Fruit fly (Drosophila melanogaster) whole organism, embryonic: ENCODE results near the gene Arp3.

ENCODE experiments used
- B-H2 ChIP-seq: fragments of 200-800 bp; sonication (Bioruptor generic); optimal IDR thresholded peaks from 2 replicates; lab custom pipeline; 2018; ENCODE audit warnings: missing biosample characterization, mild to moderate bottlenecking, missing genetic modification characterization
- Blimp-1 ChIP-seq: fragments of 200-800 bp; sonication (Bioruptor generic); optimal IDR thresholded peaks from 3 replicates; lab custom pipeline; 2018; ENCODE audit warnings: missing biosample characterization, missing genetic modification characterization, mild to moderate bottlenecking, moderate library complexity, missing genetic modification reagents
- CG10565 ChIP-seq: fragments of 200-800 bp; sonication (Bioruptor generic); optimal IDR thresholded peaks from 3 replicates; lab custom pipeline; 2016; ENCODE audit warnings: missing biosample characterization, mild to moderate bottlenecking, missing genetic modification characterization
- CG10959 ChIP-seq: fragments of 200-800 bp; sonication (Bioruptor generic); IDR thresholded peaks from 2 replicates; pipeline ENCODE4 v1.3.6; 2022; ENCODE audit warnings: missing biosample characterization, missing genetic modification characterization
- CG11085 ChIP-seq: fragments of 200-800 bp; sonication (Bioruptor generic); IDR thresholded peaks from 2 replicates; pipeline ENCODE4 v1.3.6; 2022; ENCODE audit warnings: missing biosample characterization, missing genetic modification characterization
- CG11723 ChIP-seq: fragments of 200-800 bp; sonication (Bioruptor generic); optimal IDR thresholded peaks from 2 replicates; lab custom pipeline; 2017; ENCODE audit warnings: missing biosample characterization, mild to moderate bottlenecking, missing genetic modification characterization
- CG12219 ChIP-seq: fragments of 200-800 bp; sonication (Bioruptor generic); optimal IDR thresholded peaks from 3 replicates; lab custom pipeline; 2018; ENCODE audit warnings: missing biosample characterization, mild to moderate bottlenecking, missing genetic modification characterization
- CG13894 ChIP-seq: fragments of 200-800 bp; sonication (Bioruptor generic); optimal IDR thresholded peaks from 3 replicates; lab custom pipeline; 2018; ENCODE audit warnings: missing biosample characterization, mild to moderate bottlenecking, missing genetic modification characterization, moderate library complexity
- CG17361 ChIP-seq: fragments of 200-800 bp; sonication (Bioruptor generic); IDR thresholded peaks from 3 replicates; pipeline ENCODE4 v1.3.6; 2022; ENCODE audit warnings: missing biosample characterization, missing genetic modification characterization
- CG17912 ChIP-seq: fragments of 200-800 bp; sonication (Bioruptor generic); optimal IDR thresholded peaks from 2 replicates; lab custom pipeline; 2018; ENCODE audit warnings: missing biosample characterization, mild to moderate bottlenecking, missing genetic modification characterization
- CG18476 ChIP-seq: fragments of 200-800 bp; sonication (Bioruptor generic); optimal IDR thresholded peaks from 2 replicates; lab custom pipeline; 2016; ENCODE audit warnings: missing biosample characterization, mild to moderate bottlenecking, missing genetic modification characterization
- CG2678 ChIP-seq: fragments of 200-800 bp; sonication (Bioruptor generic); optimal IDR thresholded peaks from 3 replicates; lab custom pipeline; 2019; ENCODE audit warnings: missing biosample characterization, mild to moderate bottlenecking, missing genetic modification characterization, moderate library complexity
- CG31365 ChIP-seq: fragments of 200-800 bp; sonication (Bioruptor generic); optimal IDR thresholded peaks from 2 replicates; lab custom pipeline; 2018; ENCODE audit warnings: missing biosample characterization, mild to moderate bottlenecking, missing genetic modification characterization
- CG32767 ChIP-seq: fragments of 200-800 bp; sonication (Bioruptor generic); IDR thresholded peaks from 2 replicates; pipeline ENCODE4 v1.3.6; 2022; ENCODE audit warnings: missing biosample characterization, missing genetic modification characterization
- CG33557 ChIP-seq: fragments of 200-800 bp; sonication (Bioruptor generic); optimal IDR thresholded peaks from 2 replicates; lab custom pipeline; 2019; ENCODE audit warnings: missing biosample characterization, mild to moderate bottlenecking, missing genetic modification characterization, moderate library complexity
- CG3847 ChIP-seq: fragments of 200-800 bp; sonication (Bioruptor generic); IDR thresholded peaks from 2 replicates; pipeline ENCODE4 v1.3.6; 2022; ENCODE audit warnings: missing biosample characterization, missing genetic modification characterization
- CG4328 ChIP-seq: fragments of 200-800 bp; sonication (Bioruptor generic); optimal IDR thresholded peaks from 3 replicates; lab custom pipeline; 2017; ENCODE audit warnings: missing biosample characterization, missing genetic modification reagents, missing genetic modification characterization
- CG6254 ChIP-seq: fragments of 200-800 bp; sonication (Bioruptor generic); optimal IDR thresholded peaks from 3 replicates; lab custom pipeline; 2017; ENCODE audit warnings: mild to moderate bottlenecking, missing biosample characterization, missing genetic modification reagents, missing genetic modification characterization
- CG6689 ChIP-seq: fragments of 200-800 bp; sonication (Bioruptor generic); IDR thresholded peaks from 2 replicates; pipeline ENCODE4 v1.3.6; 2022; ENCODE audit warnings: missing biosample characterization, missing genetic modification characterization
- CG6813 ChIP-seq: fragments of 200-800 bp; sonication (Bioruptor generic); optimal IDR thresholded peaks from 2 replicates; lab custom pipeline; 2017; ENCODE audit warnings: missing biosample characterization, missing genetic modification characterization, mild to moderate bottlenecking, moderate library complexity, missing genetic modification reagents
- CG7987 ChIP-seq: fragments of 200-800 bp; sonication (Bioruptor generic); optimal IDR thresholded peaks from 2 replicates; lab custom pipeline; 2018; ENCODE audit warnings: missing biosample characterization, mild to moderate bottlenecking, missing genetic modification characterization, moderate library complexity
- CrebB ChIP-seq: fragments of 200-800 bp; sonication (Bioruptor generic); optimal IDR thresholded peaks from 3 replicates; lab custom pipeline; 2018; ENCODE audit warnings: missing biosample characterization, mild to moderate bottlenecking, missing genetic modification characterization
- Doc3 ChIP-seq: fragments of 200-800 bp; sonication (Bioruptor generic); IDR thresholded peaks from 3 replicates; pipeline ENCODE4 v1.3.6; 2022; ENCODE audit warnings: missing biosample characterization, missing genetic modification characterization; ENCODE audit not compliant: partially characterized antibody
- HLH54F ChIP-seq: fragments of 200-800 bp; sonication (Bioruptor generic); optimal IDR thresholded peaks from 3 replicates; lab custom pipeline; 2016; ENCODE audit warnings: missing biosample characterization, missing genetic modification characterization
- Hr39 ChIP-seq: fragments of >200 bp; optimal IDR thresholded peaks from 2 replicates; lab custom pipeline; 2017
- Hr51 ChIP-seq, 2 experiments: fragments of 200-800 bp; sonication (Bioruptor generic); optimal IDR thresholded peaks; 2 replicates in 1 of 2; 3 replicates in 1 of 2; lab custom pipeline; 2016 to 2018; ENCODE audit warnings: missing biosample characterization in 2 of 2, missing genetic modification characterization in 2 of 2, mild to moderate bottlenecking in 1 of 2, moderate library complexity in 1 of 2
- Hsf ChIP-seq: fragments of 200-800 bp; sonication (Bioruptor generic); optimal IDR thresholded peaks from 3 replicates; lab custom pipeline; 2016; ENCODE audit warnings: missing biosample characterization, missing genetic modification characterization
- NC2α ChIP-seq: fragments of 200-800 bp; sonication (Bioruptor generic); optimal IDR thresholded peaks from 2 replicates; lab custom pipeline; 2016; ENCODE audit warnings: missing biosample characterization, missing genetic modification characterization
- Neu2 ChIP-seq: fragments of 200-800 bp; sonication (Bioruptor generic); optimal IDR thresholded peaks from 3 replicates; lab custom pipeline; 2016; ENCODE audit warnings: missing biosample characterization, missing genetic modification characterization, borderline replicate concordance
- Side ChIP-seq: fragments of 200-800 bp; sonication (Bioruptor generic); optimal IDR thresholded peaks from 2 replicates; lab custom pipeline; 2016; ENCODE audit warnings: missing biosample characterization, missing genetic modification characterization
- Stat92E ChIP-seq, 3 experiments: fragments of >200 bp in 2 of 3; fragments of 200-800 bp in 1 of 3; sonication (Bioruptor generic) in 1 of 3; optimal IDR thresholded peaks; 2 replicates each; lab custom pipeline; 2017 to 2019; ENCODE audit warnings: missing biosample characterization in 3 of 3, missing genetic modification characterization in 3 of 3, mild to moderate bottlenecking in 1 of 3, moderate library complexity in 1 of 3
- Xbp1 ChIP-seq: fragments of 200-800 bp; sonication (Bioruptor generic); optimal IDR thresholded peaks from 3 replicates; lab custom pipeline; 2016; ENCODE audit warnings: missing biosample characterization, mild to moderate bottlenecking, missing genetic modification characterization
- br ChIP-seq: fragments of >200 bp; optimal IDR thresholded peaks from 2 replicates; lab custom pipeline; 2017
- cad ChIP-seq: fragments of >200 bp; optimal IDR thresholded peaks from 2 replicates; lab custom pipeline; 2017; ENCODE audit warnings: missing biosample characterization, missing genetic modification characterization
- caup ChIP-seq: fragments of 200-800 bp; sonication (Bioruptor generic); optimal IDR thresholded peaks from 3 replicates; lab custom pipeline; 2017; ENCODE audit warnings: missing biosample characterization, mild to moderate bottlenecking, missing genetic modification characterization, moderate library complexity; ENCODE audit not compliant: severe bottlenecking
- chn ChIP-seq: fragments of 200-800 bp; sonication (Bioruptor generic); optimal IDR thresholded peaks from 2 replicates; lab custom pipeline; 2016; ENCODE audit warnings: missing biosample characterization, missing genetic modification characterization
- emc ChIP-seq: fragments of 200-800 bp; sonication (Bioruptor generic); optimal IDR thresholded peaks from 2 replicates; lab custom pipeline; 2016; ENCODE audit warnings: missing biosample characterization, missing genetic modification characterization
- eve ChIP-seq, 2 experiments: fragments of >200 bp; optimal IDR thresholded peaks; 2 replicates each; lab custom pipeline; 2017; ENCODE audit warnings: missing biosample characterization in 2 of 2, missing genetic modification characterization in 2 of 2
- fd102C ChIP-seq: fragments of 200-800 bp; sonication (Bioruptor generic); optimal IDR thresholded peaks from 2 replicates; lab custom pipeline; 2018; ENCODE audit warnings: missing biosample characterization, mild to moderate bottlenecking, missing genetic modification characterization, moderate library complexity
- hkb ChIP-seq, 2 experiments: fragments of 200-800 bp in 1 of 2; fragments of >200 bp in 1 of 2; sonication (Bioruptor generic) in 1 of 2; IDR thresholded peaks in 1 of 2; optimal IDR thresholded peaks in 1 of 2; 2 replicates each; pipeline versions ENCODE4 v1.3.6 to Lab custom; 2017 to 2022; ENCODE audit warnings: missing biosample characterization in 1 of 2, missing genetic modification characterization in 1 of 2
- knrl ChIP-seq: fragments of 200-800 bp; sonication (Bioruptor generic); IDR thresholded peaks from 3 replicates; pipeline ENCODE4 v1.3.6; 2022; ENCODE audit warnings: missing biosample characterization, missing genetic modification characterization; ENCODE audit not compliant: partially characterized antibody
- odd ChIP-seq: fragments of 200-800 bp; sonication (Bioruptor generic); optimal IDR thresholded peaks from 2 replicates; lab custom pipeline; 2017; ENCODE audit warnings: missing biosample characterization, mild to moderate bottlenecking, missing genetic modification characterization
- org-1 ChIP-seq: fragments of 200-800 bp; sonication (Bioruptor generic); optimal IDR thresholded peaks from 2 replicates; lab custom pipeline; 2017; ENCODE audit warnings: missing biosample characterization, missing genetic modification characterization
- psq ChIP-seq: fragments of 200-800 bp; sonication (Bioruptor generic); optimal IDR thresholded peaks from 2 replicates; lab custom pipeline; 2017; ENCODE audit warnings: missing biosample characterization, missing genetic modification characterization
- pzg ChIP-seq: fragments of 200-800 bp; sonication (Bioruptor generic); optimal IDR thresholded peaks from 3 replicates; lab custom pipeline; 2018; ENCODE audit warnings: missing biosample characterization, mild to moderate bottlenecking, missing genetic modification characterization, moderate library complexity
- ro ChIP-seq: fragments of 200-800 bp; sonication (Bioruptor generic); IDR thresholded peaks from 2 replicates; pipeline ENCODE4 v1.3.6; 2022; ENCODE audit warnings: missing biosample characterization, missing genetic modification characterization
- sens-2 ChIP-seq: fragments of 200-800 bp; sonication (Bioruptor generic); IDR thresholded peaks from 2 replicates; pipeline ENCODE4 v1.3.6; 2022; ENCODE audit warnings: missing biosample characterization, missing genetic modification characterization
- seq ChIP-seq: fragments of 200-800 bp; sonication (Bioruptor generic); IDR thresholded peaks from 2 replicates; pipeline ENCODE4 v1.3.6; 2022; ENCODE audit warnings: missing biosample characterization, missing genetic modification characterization
- slp2 ChIP-seq: fragments of 200-800 bp; sonication (Bioruptor generic); optimal IDR thresholded peaks from 2 replicates; lab custom pipeline; 2016; ENCODE audit warnings: missing biosample characterization, missing genetic modification characterization
- trem ChIP-seq: fragments of 200-800 bp; optimal IDR thresholded peaks from 3 replicates; lab custom pipeline; 2019; ENCODE audit warnings: missing biosample characterization, mild to moderate bottlenecking, missing genetic modification characterization, moderate library complexity

Gene Arp3

dm6 chr3L:8091650-8092068 is 24.0 kb downstream of the Arp3 start, which contains the start of gene CG7565 (continued):
- TF ChIP-seq cad (GFP tag; lab: Kevin White, UChicago) (no peak), br (lab: Kevin White, UChicago) (no peak), odd (GFP tag; lab: Kevin White, UChicago) (peak; percentile 52), chn (peak; percentile 16), knrl (GFP tag; lab: Robert Waterston, UW) (0 out of 3 replicates have a peak, but pooled peaks have one; percentile 23), ro (GFP tag; lab: Robert Waterston, UW) (no peak), Stat92E (GFP tag; optimal IDR thresholded peaks at IDR 0.05; lab: Kevin White, UChicago) (no peak), B-H2 (GFP tag; lab: Kevin White, UChicago) (peak; percentile 84), Hr51 (GFP tag; optimal IDR thresholded peaks at IDR 0.05; lab: Kevin White, UChicago) (peak; percentile 41 to 42), slp2 (GFP tag; lab: Kevin White, UChicago) (no peak), CG17912 (GFP tag; lab: Kevin White, UChicago) (peak; percentile 67), NC2α (GFP tag; lab: Kevin White, UChicago) (no peak), HLH54F (GFP tag; lab: Kevin White, UChicago) (peak; percentile 55), Doc3 (peak; percentile 60; the same call in 1 of the 3 replicates), emc (GFP tag; lab: Kevin White, UChicago) (no peak), CG7987 (GFP tag; lab: Kevin White, UChicago) (peak; percentile 63), CG12219 (GFP tag; lab: Kevin White, UChicago) (no peak), caup (GFP tag; lab: Kevin White, UChicago) (peak; percentile 82), CrebB (tag; lab: Kevin White, UChicago) (peak; percentile 58), CG13894 (peak; percentile 30), CG18476 (GFP tag; lab: Kevin White, UChicago) (peak; percentile 3), pzg (GFP tag; lab: Kevin White, UChicago) (peak; percentile 81), hkb (optimal IDR thresholded peaks at IDR 0.05; lab: Kevin White, UChicago) (no peak), hkb (GFP tag; IDR thresholded peaks at IDR 0.05; lab: Robert Waterston, UW) (peak; percentile 30; the same call in 1 of the 2 replicates), org-1 (peak; percentile 26), CG10959 (GFP tag; lab: Robert Waterston, UW) (no peak), fd102C (GFP tag; lab: Kevin White, UChicago) (no peak), CG4328 (GFP tag; lab: Kevin White, UChicago) (peak; percentile 40), Hr39 (lab: Kevin White, UChicago) (no peak), CG10565 (GFP tag; lab: Kevin White, UChicago) (no peak), psq (GFP tag; lab: Kevin White, UChicago) (no peak), trem (tag; lab: Kevin White, UChicago) (peak; percentile 20), CG2678 (tag; lab: Kevin White, UChicago) (peak; percentile 41), sens-2 (GFP tag; lab: Robert Waterston, UW) (no peak), CG31365 (peak; percentile 33), Neu2 (no peak), eve (GFP tag; optimal IDR thresholded peaks at IDR 0.05; lab: Kevin White, UChicago) (no peak), CG6254 (GFP tag; lab: Kevin White, UChicago) (no peak), CG11085 (no peak), Side (GFP tag; lab: Kevin White, UChicago) (peak; percentile 51), CG17361 (GFP tag; lab: Robert Waterston, UW) (no peak), CG6813 (GFP tag; lab: Kevin White, UChicago) (peak; percentile 60), CG3847 (peak; percentile 49), CG6689 (GFP tag; lab: Robert Waterston, UW) (no peak), Blimp-1 (GFP tag; lab: Kevin White, UChicago) (no peak), Hsf (GFP tag; lab: Kevin White, UChicago) (peak; percentile 44), CG11723 (GFP tag; lab: Kevin White, UChicago) (peak; percentile 5), CG33557 (GFP tag; lab: Kevin White, UChicago) (no peak), seq (GFP tag; lab: Robert Waterston, UW) (no peak), CG32767 (GFP tag; lab: Robert Waterston, UW) (no peak), Xbp1 (GFP tag; lab: Kevin White, UChicago) (peak; percentile 47)
